Fruit fly (Drosophila melanogaster) whole organism, embryonic: Measurements from ENCODE around the gene Indy.

Experiments
- Adf1 ChIP-seq: fragments of 200-800 bp; sonication (Bioruptor generic); IDR thresholded peaks from 2 replicates; pipeline ENCODE4 v1.3.6; 2022; ENCODE audit warnings: missing biosample characterization, missing genetic modification characterization
- Bdp1 ChIP-seq: fragments of 200-800 bp; sonication (Bioruptor generic); optimal IDR thresholded peaks from 3 replicates; lab custom pipeline; 2016; ENCODE audit warnings: missing biosample characterization, missing genetic modification characterization
- CG10147 ChIP-seq: fragments of 200-800 bp; sonication (Bioruptor generic); optimal IDR thresholded peaks from 2 replicates; lab custom pipeline; 2019; ENCODE audit warnings: missing biosample characterization, mild to moderate bottlenecking, missing genetic modification characterization, moderate library complexity
- CG10366 ChIP-seq: fragments of 200-800 bp; sonication (Bioruptor generic); IDR thresholded peaks from 2 replicates; pipeline ENCODE4 v1.3.6; 2022; ENCODE audit warnings: missing biosample characterization, missing genetic modification characterization
- CG10431 ChIP-seq: fragments of 200-800 bp; sonication (Bioruptor generic); optimal IDR thresholded peaks from 3 replicates; lab custom pipeline; 2018; ENCODE audit warnings: missing biosample characterization, mild to moderate bottlenecking, missing genetic modification characterization
- CG11696 ChIP-seq: fragments of 200-800 bp; sonication (Bioruptor generic); IDR thresholded peaks from 2 replicates; pipeline ENCODE4 v1.3.6; 2022; ENCODE audit warnings: missing biosample characterization, missing genetic modification characterization
- CG12104 ChIP-seq: fragments of 200-800 bp; sonication (Bioruptor generic); optimal IDR thresholded peaks from 3 replicates; lab custom pipeline; 2016; ENCODE audit warnings: missing biosample characterization, missing genetic modification characterization
- CG15269 ChIP-seq: fragments of 200-800 bp; sonication (Bioruptor generic); optimal IDR thresholded peaks from 2 replicates; lab custom pipeline; 2018; ENCODE audit warnings: missing biosample characterization, mild to moderate bottlenecking, missing genetic modification characterization, moderate library complexity
- CG16813 ChIP-seq: fragments of 200-800 bp; sonication (Bioruptor generic); IDR thresholded peaks from 3 replicates; pipeline ENCODE4 v1.3.6; 2022; ENCODE audit warnings: missing biosample characterization, missing genetic modification characterization; ENCODE audit not compliant: partially characterized antibody
- CG17359 ChIP-seq: fragments of 200-800 bp; sonication (Bioruptor generic); optimal IDR thresholded peaks from 3 replicates; lab custom pipeline; 2018; ENCODE audit warnings: missing biosample characterization, mild to moderate bottlenecking, missing genetic modification characterization, moderate library complexity
- CG17829 ChIP-seq: fragments of 200-800 bp; optimal IDR thresholded peaks from 2 replicates; lab custom pipeline; 2019; ENCODE audit warnings: missing biosample characterization, mild to moderate bottlenecking, missing genetic modification characterization, moderate library complexity
- CG18011 ChIP-seq: fragments of 200-800 bp; sonication (Bioruptor generic); optimal IDR thresholded peaks from 2 replicates; lab custom pipeline; 2017; ENCODE audit warnings: missing biosample characterization, missing genetic modification characterization, mild to moderate bottlenecking, moderate library complexity, missing genotype
- CG18599 ChIP-seq: fragments of 200-800 bp; sonication (Bioruptor generic); optimal IDR thresholded peaks from 3 replicates; lab custom pipeline; 2017; ENCODE audit warnings: missing biosample characterization, missing genetic modification characterization, mild to moderate bottlenecking, moderate library complexity, missing genetic modification reagents
- CG2199 ChIP-seq: fragments of 200-800 bp; sonication (Bioruptor generic); IDR thresholded peaks from 3 replicates; pipeline ENCODE4 v1.3.6; 2022; ENCODE audit warnings: missing biosample characterization, missing genetic modification characterization
- CG3281 ChIP-seq: fragments of 200-800 bp; sonication (Bioruptor generic); optimal IDR thresholded peaks from 3 replicates; lab custom pipeline; 2017; ENCODE audit warnings: missing biosample characterization, mild to moderate bottlenecking, missing genetic modification characterization
- CG42726 ChIP-seq: fragments of 200-800 bp; sonication (Bioruptor generic); IDR thresholded peaks from 2 replicates; pipeline ENCODE4 v1.3.6; 2022; ENCODE audit warnings: missing biosample characterization, missing genetic modification characterization; ENCODE audit not compliant: partially characterized antibody
- CG6765 ChIP-seq: fragments of 200-800 bp; sonication (Bioruptor generic); optimal IDR thresholded peaks from 3 replicates; lab custom pipeline; 2017; ENCODE audit warnings: missing biosample characterization, mild to moderate bottlenecking, missing genetic modification characterization
- CG7556 ChIP-seq: fragments of 200-800 bp; sonication (Bioruptor generic); optimal IDR thresholded peaks from 2 replicates; lab custom pipeline; 2017; ENCODE audit warnings: missing biosample characterization, mild to moderate bottlenecking, missing genetic modification characterization
- CG8388 ChIP-seq: fragments of 200-800 bp; sonication (Bioruptor generic); optimal IDR thresholded peaks from 2 replicates; lab custom pipeline; 2019; ENCODE audit warnings: missing biosample characterization, mild to moderate bottlenecking, missing genetic modification characterization, moderate library complexity
- CG8924 ChIP-seq: fragments of 200-800 bp; optimal IDR thresholded peaks from 3 replicates; lab custom pipeline; 2019; ENCODE audit warnings: missing biosample characterization, mild to moderate bottlenecking, missing genetic modification characterization, moderate library complexity
- CG9609 ChIP-seq: fragments of 200-800 bp; sonication (Bioruptor generic); optimal IDR thresholded peaks from 3 replicates; lab custom pipeline; 2016; ENCODE audit warnings: missing biosample characterization, missing genetic modification characterization
- Chrac-16 ChIP-seq: fragments of 200-800 bp; sonication (Bioruptor generic); optimal IDR thresholded peaks from 3 replicates; lab custom pipeline; 2016; ENCODE audit warnings: missing biosample characterization, missing genetic modification characterization
- D ChIP-seq, 2 experiments: fragments of 200-800 bp in 1 of 2; fragments of >200 bp in 1 of 2; sonication (Bioruptor generic) in 1 of 2; optimal IDR thresholded peaks; 2 replicates in 1 of 2; 3 replicates in 1 of 2; lab custom pipeline; 2017; ENCODE audit warnings: mild to moderate bottlenecking in 1 of 2, missing biosample characterization in 1 of 2, missing genetic modification characterization in 1 of 2, missing genetic modification reagents in 1 of 2
- Dfd ChIP-seq, 2 experiments: fragments of >200 bp; optimal IDR thresholded peaks; 2 replicates each; lab custom pipeline; 2017; ENCODE audit warnings: missing biosample characterization in 2 of 2, missing genetic modification characterization in 2 of 2
- Dll ChIP-seq: fragments of 200-800 bp; sonication (Bioruptor generic); IDR thresholded peaks from 4 replicates; pipeline ENCODE4 v1.3.6; 2022; ENCODE audit warnings: missing biosample characterization, missing genetic modification characterization; ENCODE audit not compliant: partially characterized antibody
- Ets65A ChIP-seq: fragments of 200-800 bp; sonication (Bioruptor generic); peaks from one replicate; lab custom pipeline; 2016; ENCODE audit warnings: missing biosample characterization, missing genetic modification characterization
- HLH4C ChIP-seq: fragments of 200-800 bp; sonication (Bioruptor generic); IDR thresholded peaks from 3 replicates; pipeline ENCODE4 v1.3.6; 2022; ENCODE audit warnings: missing biosample characterization, missing genetic modification characterization; ENCODE audit not compliant: partially characterized antibody
- HLH54F ChIP-seq: fragments of 200-800 bp; sonication (Bioruptor generic); optimal IDR thresholded peaks from 3 replicates; lab custom pipeline; 2016; ENCODE audit warnings: missing biosample characterization, missing genetic modification characterization
- Mes4 ChIP-seq: fragments of 200-800 bp; sonication (Bioruptor generic); optimal IDR thresholded peaks from 2 replicates; lab custom pipeline; 2016; ENCODE audit warnings: missing biosample characterization, missing genetic modification characterization
- Pdp1 ChIP-seq, 2 experiments: fragments of 200-800 bp; sonication (Bioruptor generic); optimal IDR thresholded peaks; 3 replicates each; lab custom pipeline; 2016; ENCODE audit warnings: missing biosample characterization in 2 of 2, missing genetic modification characterization in 2 of 2, mild to moderate bottlenecking in 1 of 2, moderate library complexity in 1 of 2
- Sox102F ChIP-seq: fragments of 200-800 bp; sonication (Bioruptor generic); optimal IDR thresholded peaks from 2 replicates; lab custom pipeline; 2018; ENCODE audit warnings: missing biosample characterization, mild to moderate bottlenecking, missing genetic modification characterization, moderate library complexity
- abd-A ChIP-seq: fragments of 200-800 bp; sonication (Bioruptor generic); optimal IDR thresholded peaks from 3 replicates; lab custom pipeline; 2019; ENCODE audit warnings: missing biosample characterization, mild to moderate bottlenecking, missing genetic modification characterization, moderate library complexity
- amos ChIP-seq: fragments of 200-800 bp; sonication (Bioruptor generic); IDR thresholded peaks from 2 replicates; pipeline ENCODE4 v1.3.6; 2022; ENCODE audit warnings: missing biosample characterization, missing genetic modification characterization; ENCODE audit not compliant: partially characterized antibody
- bsh ChIP-seq, 2 experiments: fragments of 200-800 bp; sonication (Bioruptor generic); optimal IDR thresholded peaks; 2 replicates each; lab custom pipeline; 2017 to 2018; ENCODE audit warnings: mild to moderate bottlenecking in 2 of 2, missing biosample characterization in 2 of 2, missing genetic modification characterization in 2 of 2, moderate library complexity in 1 of 2
- cad ChIP-seq: fragments of >200 bp; optimal IDR thresholded peaks from 2 replicates; lab custom pipeline; 2017; ENCODE audit warnings: missing biosample characterization, missing genetic modification characterization
- dimm ChIP-seq: fragments of 200-800 bp; sonication (Bioruptor generic); IDR thresholded peaks from 2 replicates; pipeline ENCODE4 v1.3.6; 2022; ENCODE audit warnings: missing biosample characterization, missing genetic modification characterization
- dpn ChIP-seq, 2 experiments: fragments of 200-800 bp; sonication (Bioruptor generic); optimal IDR thresholded peaks; 3 replicates each; lab custom pipeline; 2016; ENCODE audit warnings: missing biosample characterization in 2 of 2, missing genetic modification characterization in 2 of 2
- dysf ChIP-seq: fragments of 200-800 bp; sonication (Bioruptor generic); IDR thresholded peaks from 3 replicates; pipeline ENCODE4 v1.3.6; 2022; ENCODE audit warnings: missing biosample characterization, missing genetic modification characterization
- eve ChIP-seq, 2 experiments: fragments of >200 bp; optimal IDR thresholded peaks; 2 replicates each; lab custom pipeline; 2017; ENCODE audit warnings: missing biosample characterization in 2 of 2, missing genetic modification characterization in 2 of 2
- gcm2 ChIP-seq: fragments of 200-800 bp; sonication (Bioruptor generic); optimal IDR thresholded peaks from 2 replicates; lab custom pipeline; 2016; ENCODE audit warnings: missing biosample characterization, missing genetic modification characterization
- grau ChIP-seq: fragments of 200-800 bp; optimal IDR thresholded peaks from 3 replicates; lab custom pipeline; 2019; ENCODE audit warnings: missing biosample characterization, mild to moderate bottlenecking, missing genetic modification characterization, moderate library complexity
- hbn ChIP-seq: fragments of 200-800 bp; sonication (Bioruptor generic); IDR thresholded peaks from 2 replicates; pipeline ENCODE4 v1.3.6; 2022; ENCODE audit warnings: missing biosample characterization, missing genetic modification characterization; ENCODE audit not compliant: partially characterized antibody
- hkb ChIP-seq, 2 experiments: fragments of 200-800 bp in 1 of 2; fragments of >200 bp in 1 of 2; sonication (Bioruptor generic) in 1 of 2; IDR thresholded peaks in 1 of 2; optimal IDR thresholded peaks in 1 of 2; 2 replicates each; pipeline versions ENCODE4 v1.3.6 to Lab custom; 2017 to 2022; ENCODE audit warnings: missing biosample characterization in 1 of 2, missing genetic modification characterization in 1 of 2
- psq ChIP-seq: fragments of 200-800 bp; sonication (Bioruptor generic); optimal IDR thresholded peaks from 2 replicates; lab custom pipeline; 2017; ENCODE audit warnings: missing biosample characterization, missing genetic modification characterization
- sna ChIP-seq: fragments of 200-800 bp; sonication (Bioruptor generic); IDR thresholded peaks from 2 replicates; pipeline ENCODE4 v1.3.6; 2022; ENCODE audit warnings: missing biosample characterization, missing genetic modification characterization; ENCODE audit not compliant: partially characterized antibody
- ttk ChIP-seq: fragments of 200-800 bp; sonication (Bioruptor generic); IDR thresholded peaks from 2 replicates; pipeline ENCODE4 v2.1.2; 2022; ENCODE audit warnings: missing biosample characterization, missing genetic modification characterization
- unc-4 ChIP-seq: fragments of 200-800 bp; sonication (Bioruptor generic); IDR thresholded peaks from 2 replicates; pipeline ENCODE4 v1.3.6; 2022; ENCODE audit warnings: missing biosample characterization, missing genetic modification characterization; ENCODE audit not compliant: partially characterized antibody
- vvl ChIP-seq: fragments of 200-800 bp; sonication (Bioruptor generic); IDR thresholded peaks from 2 replicates; pipeline ENCODE4 v1.3.6; 2022; ENCODE audit warnings: missing biosample characterization, missing genetic modification characterization
- zfh1 ChIP-seq: fragments of 200-800 bp; sonication (Bioruptor generic); IDR thresholded peaks from 3 replicates; pipeline ENCODE4 v1.3.6; 2022; ENCODE audit warnings: missing biosample characterization, missing genetic modification characterization

The Indy gene

dm6 chr3L:18786066-18786426 is 60.0 kb downstream of the Indy start (continued):
- TF ChIP-seq Chrac-16 (GFP tag; lab: Kevin White, UChicago), result no peak
- no peak for TF ChIP-seq CG10147 (GFP tag; lab: Kevin White, UChicago)
- no peak for TF ChIP-seq CG7556 (GFP tag; lab: Kevin White, UChicago)
- no peak for TF ChIP-seq dpn (GFP tag; optimal IDR thresholded peaks at IDR 0.05; lab: Kevin White, UChicago)
- no peak for TF ChIP-seq D (optimal IDR thresholded peaks at IDR 0.05; lab: Kevin White, UChicago)
- TF ChIP-seq D (GFP tag; optimal IDR thresholded peaks at IDR 0.05; lab: Kevin White, UChicago), result no peak
- peak; percentile 47 for TF ChIP-seq CG17359
- TF ChIP-seq Pdp1 (GFP tag; optimal IDR thresholded peaks at IDR 0.05; lab: Kevin White, UChicago), result peak in 1 of 2 experiments; percentile 93
- no peak for TF ChIP-seq CG42726 (GFP tag; lab: Robert Waterston, UW)
- no peak for TF ChIP-seq gcm2
- peak; percentile 7 for TF ChIP-seq CG6765 (GFP tag; lab: Kevin White, UChicago)
- peak; percentile 35 for TF ChIP-seq CG10366
- TF ChIP-seq dimm (GFP tag; lab: Robert Waterston, UW), result no peak
- no peak for TF ChIP-seq amos (GFP tag; lab: Robert Waterston, UW)
- peak in 1 of 2 experiments; percentile 80 for TF ChIP-seq eve (GFP tag; optimal IDR thresholded peaks at IDR 0.05; lab: Kevin White, UChicago)
- no peak for TF ChIP-seq CG16813 (GFP tag; lab: Robert Waterston, UW)
- TF ChIP-seq abd-A (tag; lab: Kevin White, UChicago), result no peak
- no peak for TF ChIP-seq CG2199 (GFP tag; lab: Robert Waterston, UW)
- TF ChIP-seq CG8924 (tag; lab: Kevin White, UChicago), result peak; percentile 43
- TF ChIP-seq CG10431, result no peak
- TF ChIP-seq CG12104 (GFP tag; lab: Kevin White, UChicago), result peak; percentile 12
- TF ChIP-seq unc-4 (GFP tag; lab: Robert Waterston, UW), result no peak
- no peak for TF ChIP-seq bsh (GFP tag; optimal IDR thresholded peaks at IDR 0.05; lab: Kevin White, UChicago)
- TF ChIP-seq ttk, result no peak
- TF ChIP-seq grau (tag; lab: Kevin White, UChicago), result peak; percentile 38
- no peak for TF ChIP-seq CG9609 (GFP tag; lab: Kevin White, UChicago)
- no peak for TF ChIP-seq hbn (GFP tag; lab: Robert Waterston, UW)
- TF ChIP-seq psq (GFP tag; lab: Kevin White, UChicago), result no peak
- peak; percentile 48; the same call in 1 of the 2 replicates for TF ChIP-seq vvl
- TF ChIP-seq HLH54F (GFP tag; lab: Kevin White, UChicago), result no peak
- TF ChIP-seq sna (GFP tag; lab: Robert Waterston, UW), result peak; percentile 35; the same call in 1 of the 2 replicates
- no peak for TF ChIP-seq HLH4C (GFP tag; lab: Robert Waterston, UW)
- no peak for TF ChIP-seq Bdp1
- peak; percentile 90 for TF ChIP-seq CG11696 (GFP tag; lab: Robert Waterston, UW)
- peak; percentile 24 for TF ChIP-seq CG3281
- peak; percentile 55 for TF ChIP-seq CG18599 (GFP tag; lab: Kevin White, UChicago)
- TF ChIP-seq Adf1, result peak; percentile 87; the same call in 1 of the 2 replicates
- peak; percentile 41 for TF ChIP-seq CG8388
- TF ChIP-seq cad, result no peak
- TF ChIP-seq Mes4 (GFP tag; lab: Kevin White, UChicago), result no peak
- TF ChIP-seq Ets65A, result peak; percentile 5
- no peak for TF ChIP-seq hkb (optimal IDR thresholded peaks at IDR 0.05; lab: Kevin White, UChicago)
- TF ChIP-seq hkb (GFP tag; IDR thresholded peaks at IDR 0.05; lab: Robert Waterston, UW), result peak; percentile 74
- no peak; the same call in 3 of the 4 replicates for TF ChIP-seq Dll (GFP tag; lab: Robert Waterston, UW)
- peak; percentile 53; the same call in 2 of the 3 replicates for TF ChIP-seq dysf
- TF ChIP-seq zfh1 (GFP tag; lab: Robert Waterston, UW), result 0 out of 3 replicates have a peak, but pooled peaks have one; percentile 35
- peak; percentile 62 for TF ChIP-seq Sox102F (GFP tag; lab: Kevin White, UChicago)
- TF ChIP-seq Dfd (GFP tag; optimal IDR thresholded peaks at IDR 0.05; lab: Kevin White, UChicago), result no peak
- TF ChIP-seq CG17829, result peak; percentile 19
- TF ChIP-seq CG18011 (GFP tag; lab: Kevin White, UChicago), result no peak
- peak; percentile 36 for TF ChIP-seq CG15269 (tag; lab: Kevin White, UChicago)
